Fruit fly (Drosophila melanogaster) whole organism, embryonic: ENCODE measurements around the gene smg.

Experiments used
- Blimp-1 ChIP-seq: fragments of 200-800 bp; sonication (Bioruptor generic); optimal IDR thresholded peaks from 3 replicates; lab custom pipeline; 2018; ENCODE audit warnings: missing biosample characterization, missing genetic modification characterization, mild to moderate bottlenecking, moderate library complexity, missing genetic modification reagents
- CG13296 ChIP-seq: fragments of 200-800 bp; sonication (Bioruptor generic); optimal IDR thresholded peaks from 3 replicates; lab custom pipeline; 2018; ENCODE audit warnings: missing biosample characterization, mild to moderate bottlenecking, missing genetic modification characterization
- CG9727 ChIP-seq: fragments of 200-800 bp; sonication (Bioruptor generic); optimal IDR thresholded peaks from 3 replicates; lab custom pipeline; 2017; ENCODE audit warnings: missing biosample characterization, mild to moderate bottlenecking, missing genetic modification characterization
- YL-1 ChIP-seq: fragments of 200-800 bp; sonication (Bioruptor generic); optimal IDR thresholded peaks from 3 replicates; lab custom pipeline; 2017; ENCODE audit warnings: missing biosample characterization, mild to moderate bottlenecking, missing genetic modification characterization
- crc ChIP-seq: fragments of 200-800 bp; sonication (Bioruptor generic); optimal IDR thresholded peaks from 2 replicates; lab custom pipeline; 2016; ENCODE audit warnings: missing biosample characterization, missing genetic modification characterization
- fd3F ChIP-seq: fragments of 200-800 bp; sonication (Bioruptor generic); optimal IDR thresholded peaks from 2 replicates; lab custom pipeline; 2018; ENCODE audit warnings: missing biosample characterization, mild to moderate bottlenecking, missing genetic modification characterization, moderate library complexity
- gcm ChIP-seq: fragments of 200-800 bp; sonication (Bioruptor generic); optimal IDR thresholded peaks from 2 replicates; lab custom pipeline; 2019; ENCODE audit warnings: missing biosample characterization, mild to moderate bottlenecking, missing genetic modification characterization, moderate library complexity
- gcm2 ChIP-seq: fragments of 200-800 bp; sonication (Bioruptor generic); optimal IDR thresholded peaks from 2 replicates; lab custom pipeline; 2016; ENCODE audit warnings: missing biosample characterization, missing genetic modification characterization
- jigr1 ChIP-seq: fragments of 200-800 bp; sonication (Bioruptor generic); IDR thresholded peaks from 3 replicates; pipeline ENCODE4 v1.3.6; 2022; ENCODE audit warnings: missing biosample characterization, missing genetic modification characterization
- pan ChIP-seq, 4 experiments: fragments of >200 bp in 3 of 4; fragments of 200-800 bp in 1 of 4; sonication (Bioruptor generic) in 1 of 4; optimal IDR thresholded peaks in 3 of 4; IDR thresholded peaks in 1 of 4; 2 replicates each; pipeline versions ENCODE4 v1.3.6 to Lab custom; 2017 to 2022; ENCODE audit warnings: missing biosample characterization in 2 of 4, missing genetic modification characterization in 2 of 4, mixed read lengths in 1 of 4
- sr ChIP-seq: fragments of 200-800 bp; sonication (Bioruptor generic); IDR thresholded peaks from 3 replicates; pipeline ENCODE4 v1.3.6; 2022; ENCODE audit warnings: missing biosample characterization, missing genetic modification characterization

- TF ChIP-seq CG13296 (GFP tag; lab: Kevin White, UChicago) (no peak), crc (GFP tag; lab: Kevin White, UChicago) (no peak), Blimp-1 (GFP tag; lab: Kevin White, UChicago) (no peak), gcm (GFP tag; lab: Kevin White, UChicago) (no peak), gcm2 (GFP tag; lab: Kevin White, UChicago) (no peak), jigr1 (GFP tag; lab: Robert Waterston, UW) (no peak), YL-1 (no peak), fd3F (GFP tag; lab: Kevin White, UChicago) (no peak), sr (GFP tag; lab: Robert Waterston, UW) (no peak), pan (optimal IDR thresholded peaks at IDR 0.05; lab: Kevin White, UChicago) (no peak), pan (GFP tag; optimal IDR thresholded peaks at IDR 0.05 in 1 of 2, IDR thresholded peaks at IDR 0.05 in 1 of 2) (no peak), CG9727 (GFP tag; lab: Kevin White, UChicago) (no peak)
These were observed 28.8 kb upstream of the smg start for dm6 chr3L:9026568-9026967.
